Worm (Caenorhabditis elegans) whole organism, young adult: Measurements from ENCODE around the gene ubc-26.
A peak's percentile ranks its signal among the peaks of the same experiment; 100 is the strongest.

Source experiments
- F49E8.2 ChIP-seq: sonication (generic microtip); optimal IDR thresholded peaks from 3 replicates; lab custom pipeline; 2017; ENCODE audit warnings: missing genetic modification characterization, mild to moderate bottlenecking, missing compliant biosample characterization, antibody characterized with exemption, moderate library complexity; ENCODE audit not compliant: insufficient read depth
- K12H6.12 ChIP-seq: fragments of 200-800 bp; sonication (Bioruptor generic); optimal IDR thresholded peaks from 2 replicates; lab custom pipeline; 2018; ENCODE audit warnings: mild to moderate bottlenecking, missing genetic modification characterization, missing compliant biosample characterization
- athp-1 ChIP-seq: sonication (generic microtip); optimal IDR thresholded peaks from 2 replicates; lab custom pipeline; 2017; ENCODE audit warnings: mild to moderate bottlenecking, missing genetic modification characterization, missing compliant biosample characterization
- bed-1 ChIP-seq: fragments of 200-800 bp; sonication (Bioruptor generic); IDR thresholded peaks from 2 replicates; pipeline ENCODE4 v1.3.6; 2022; ENCODE audit warnings: missing genetic modification reagents, missing genetic modification characterization, missing compliant biosample characterization
- ceh-58 ChIP-seq: fragments of 200-800 bp; sonication (Bioruptor generic); IDR thresholded peaks from 2 replicates; pipeline ENCODE4 v1.3.6; 2022; ENCODE audit warnings: missing genetic modification characterization, missing compliant biosample characterization
- egrh-3 ChIP-seq: fragments of 200-800 bp; sonication (Bioruptor generic); IDR thresholded peaks from 2 replicates; pipeline ENCODE4 v1.3.6; 2022; ENCODE audit warnings: missing genetic modification reagents, missing genetic modification characterization, missing compliant biosample characterization
- fkh-3 ChIP-seq: sonication (generic microtip); optimal IDR thresholded peaks from 2 replicates; lab custom pipeline; 2016; ENCODE audit warnings: mild to moderate bottlenecking, missing genetic modification characterization, missing compliant biosample characterization
- hsf-1 ChIP-seq: fragments of 200-800 bp; sonication (Bioruptor generic); IDR thresholded peaks from 2 replicates; pipeline ENCODE4 v1.3.6; 2022; ENCODE audit warnings: missing genetic modification reagents, missing genetic modification characterization, missing compliant biosample characterization
- pbrm-1 ChIP-seq: fragments of 200-800 bp; sonication (Bioruptor generic); IDR thresholded peaks from 2 replicates; pipeline ENCODE4 v1.3.6; 2022; ENCODE audit warnings: missing genetic modification reagents, missing genetic modification characterization, missing compliant biosample characterization
- rcor-1 ChIP-seq: fragments of 200-800 bp; sonication (Bioruptor generic); IDR thresholded peaks from 2 replicates; pipeline ENCODE4 v1.3.6; 2022; ENCODE audit warnings: missing genetic modification reagents, missing genetic modification characterization, missing compliant biosample characterization
- sea-2 ChIP-seq: fragments of 200-800 bp; sonication (Bioruptor generic); IDR thresholded peaks from 2 replicates; pipeline ENCODE4 v1.3.6; 2022; ENCODE audit warnings: missing genetic modification characterization, missing compliant biosample characterization
- snpc-3.4 ChIP-seq: sonication (generic microtip); optimal IDR thresholded peaks from 2 replicates; lab custom pipeline; 2017; ENCODE audit warnings: missing genetic modification characterization, mild to moderate bottlenecking, missing compliant biosample characterization, antibody characterized with exemption, moderate library complexity, missing genotype, missing genetic modification reagents
- tbp1 ChIP-seq: fragments of 200-800 bp; sonication (Bioruptor generic); optimal IDR thresholded peaks from 2 replicates; lab custom pipeline; 2018; ENCODE audit warnings: mild to moderate bottlenecking, missing genetic modification characterization, missing compliant biosample characterization
- tlf-1 ChIP-seq: fragments of 200-800 bp; sonication (Bioruptor generic); optimal IDR thresholded peaks from 2 replicates; lab custom pipeline; 2018; ENCODE audit warnings: mild to moderate bottlenecking, missing genetic modification characterization, missing compliant biosample characterization
- zfh-2 ChIP-seq: fragments of 200-800 bp; sonication (Bioruptor generic); conservative IDR thresholded peaks from 2 replicates; pipeline ENCODE4 v1.3.6; 2022; ENCODE audit warnings: missing genetic modification reagents, missing genetic modification characterization, missing compliant biosample characterization

Gene ubc-26

ce11 chrII:2852493-2852892, 47.7 kb downstream of the ubc-26 start, which contains the start of gene ptc-3:
Gene ptc-3, minus strand, starts transcription at chrII:2852593.
- no peak for TF ChIP-seq K12H6.12
- TF ChIP-seq snpc-3.4 (tag; lab: Kevin White, UChicago), result no peak
- no peak for TF ChIP-seq F49E8.2 (tag; lab: Kevin White, UChicago)
- TF ChIP-seq athp-1, result no peak
- TF ChIP-seq tbp1 (GFP tag; lab: Kevin White, UChicago), result no peak
- no peak for TF ChIP-seq rcor-1
- TF ChIP-seq egrh-3 (GFP tag; lab: Robert Waterston, UW), result no peak
- TF ChIP-seq fkh-3 (tag; lab: Kevin White, UChicago), result no peak
- TF ChIP-seq hsf-1 (GFP tag; lab: Robert Waterston, UW), result no peak
- TF ChIP-seq tlf-1, result no peak

ce11 chrII:2846552-2846951, 53.6 kb downstream of the ubc-26 start:
- no peak for TF ChIP-seq bed-1
- no peak for TF ChIP-seq sea-2 (GFP tag; lab: Robert Waterston, UW)

- TF ChIP-seq bed-1 (0 out of 2 replicates have a peak, but pooled peaks have one; percentile 34), pbrm-1 (GFP tag; lab: Robert Waterston, UW) (0 out of 2 replicates have a peak, but pooled peaks have one; percentile 18), ceh-58 (GFP tag; lab: Robert Waterston, UW) (no peak), zfh-2 (GFP tag; lab: Robert Waterston, UW) (peak; percentile 59)
Observed at ce11 chrII:2845674-2846073, 54.5 kb downstream of the ubc-26 start.
